Fruit fly (Drosophila melanogaster) whole organism, prepupa: ENCODE data around the gene CG43755.

Source experiments
- Blimp-1 ChIP-seq: fragments of 200-800 bp; sonication (Bioruptor generic); optimal IDR thresholded peaks from 3 replicates; lab custom pipeline; 2017; ENCODE audit warnings: missing biosample characterization, missing genetic modification characterization, mild to moderate bottlenecking, moderate library complexity, missing genetic modification reagents
- CG10631 ChIP-seq: fragments of 200-800 bp; sonication (Bioruptor generic); optimal IDR thresholded peaks from 2 replicates; lab custom pipeline; 2016; ENCODE audit warnings: missing biosample characterization, missing genetic modification characterization
- CG11294 ChIP-seq: fragments of 200-800 bp; sonication (Bioruptor generic); IDR thresholded peaks from 2 replicates; pipeline ENCODE4 v1.3.6; 2022; ENCODE audit warnings: missing biosample characterization, missing genetic modification characterization
- CG11762 ChIP-seq: fragments of 200-800 bp; sonication (Bioruptor generic); optimal IDR thresholded peaks from 3 replicates; lab custom pipeline; 2016; ENCODE audit warnings: missing biosample characterization, missing genetic modification characterization; ENCODE audit not compliant: insufficient read depth
- CG11902 ChIP-seq: fragments of 200-800 bp; sonication (Bioruptor generic); optimal IDR thresholded peaks from 3 replicates; lab custom pipeline; 2016; ENCODE audit warnings: missing biosample characterization, missing genetic modification characterization
- CG15336 ChIP-seq: fragments of 200-800 bp; sonication (Bioruptor generic); IDR thresholded peaks from 2 replicates; pipeline ENCODE4 v1.3.6; 2022; ENCODE audit warnings: missing biosample characterization, missing genetic modification characterization
- CG1621 ChIP-seq: fragments of 200-800 bp; sonication (Bioruptor generic); optimal IDR thresholded peaks from 3 replicates; lab custom pipeline; 2018; ENCODE audit warnings: missing biosample characterization, mild to moderate bottlenecking, missing genetic modification characterization
- CG16779 ChIP-seq: fragments of 200-800 bp; sonication (Bioruptor generic); optimal IDR thresholded peaks from 3 replicates; lab custom pipeline; 2017; ENCODE audit warnings: missing biosample characterization, mild to moderate bottlenecking, missing genetic modification characterization
- CG3032 ChIP-seq: fragments of 200-800 bp; optimal IDR thresholded peaks from 2 replicates; lab custom pipeline; 2019; ENCODE audit warnings: missing biosample characterization, mild to moderate bottlenecking, missing genetic modification characterization, moderate library complexity
- CG31627 ChIP-seq: fragments of 200-800 bp; sonication (Bioruptor generic); optimal IDR thresholded peaks from 3 replicates; lab custom pipeline; 2016; ENCODE audit warnings: missing biosample characterization, missing genetic modification characterization
- CG32006 ChIP-seq: fragments of 200-800 bp; sonication (Bioruptor generic); optimal IDR thresholded peaks from 3 replicates; lab custom pipeline; 2017; ENCODE audit warnings: missing biosample characterization, mild to moderate bottlenecking, missing genetic modification characterization
- CG34406 ChIP-seq: fragments of 200-800 bp; sonication (Bioruptor generic); optimal IDR thresholded peaks from 3 replicates; lab custom pipeline; 2016; ENCODE audit warnings: missing biosample characterization, missing genetic modification characterization
- CG3919 ChIP-seq: fragments of 200-800 bp; sonication (Bioruptor generic); optimal IDR thresholded peaks from 3 replicates; lab custom pipeline; 2016; ENCODE audit warnings: missing biosample characterization, missing genetic modification characterization
- CG4318 ChIP-seq: fragments of 200-800 bp; sonication (Bioruptor generic); optimal IDR thresholded peaks from 3 replicates; lab custom pipeline; 2017; ENCODE audit warnings: missing biosample characterization, mild to moderate bottlenecking, missing genetic modification characterization
- CG6163 ChIP-seq: fragments of 200-800 bp; sonication (Bioruptor generic); IDR thresholded peaks from 3 replicates; pipeline ENCODE4 v1.3.6; 2022; ENCODE audit warnings: missing biosample characterization, missing genetic modification characterization
- CG6792 ChIP-seq: fragments of 200-800 bp; sonication (Bioruptor generic); optimal IDR thresholded peaks from 3 replicates; lab custom pipeline; 2016; ENCODE audit warnings: missing biosample characterization, missing genetic modification characterization
- CG8319 ChIP-seq: fragments of 200-800 bp; sonication (Bioruptor generic); optimal IDR thresholded peaks from 3 replicates; lab custom pipeline; 2016; ENCODE audit warnings: missing biosample characterization, missing genetic modification characterization
- Eip75B ChIP-seq: fragments of 200-800 bp; sonication (Bioruptor generic); optimal IDR thresholded peaks from 3 replicates; lab custom pipeline; 2016; ENCODE audit warnings: missing biosample characterization, missing genetic modification characterization
- Eip93F ChIP-seq: fragments of 200-800 bp; sonication (Bioruptor generic); optimal IDR thresholded peaks from 2 replicates; lab custom pipeline; 2016; ENCODE audit warnings: missing biosample characterization, mild to moderate bottlenecking, missing genetic modification characterization
- Ets21C ChIP-seq: fragments of 200-800 bp; sonication (Bioruptor generic); optimal IDR thresholded peaks from 3 replicates; lab custom pipeline; 2016; ENCODE audit warnings: missing biosample characterization, missing genetic modification characterization
- Ets96B ChIP-seq: fragments of 200-800 bp; optimal IDR thresholded peaks from 2 replicates; lab custom pipeline; 2019; ENCODE audit warnings: missing biosample characterization, mild to moderate bottlenecking, missing genetic modification characterization, moderate library complexity
- Gug ChIP-seq: fragments of 200-800 bp; sonication (Bioruptor generic); IDR thresholded peaks from 2 replicates; pipeline ENCODE4 v1.3.6; 2022; ENCODE audit warnings: missing biosample characterization, missing genetic modification characterization
- Hr38 ChIP-seq: sonication (Bioruptor generic); optimal IDR thresholded peaks from 2 replicates; lab custom pipeline; 2016; ENCODE audit warnings: missing biosample characterization, missing genetic modification characterization
- Hr39 ChIP-seq: fragments of 200-800 bp; sonication (Bioruptor generic); optimal IDR thresholded peaks from 2 replicates; lab custom pipeline; 2016; ENCODE audit warnings: missing biosample characterization, missing genetic modification characterization
- Met ChIP-seq: fragments of 200-800 bp; sonication (Bioruptor generic); optimal IDR thresholded peaks from 3 replicates; lab custom pipeline; 2016; ENCODE audit warnings: missing biosample characterization, missing genetic modification characterization
- OdsH ChIP-seq: fragments of 200-800 bp; sonication (Bioruptor generic); optimal IDR thresholded peaks from 3 replicates; lab custom pipeline; 2016; ENCODE audit warnings: missing biosample characterization, missing genetic modification characterization
- Smox ChIP-seq: fragments of 200-800 bp; sonication (Bioruptor generic); optimal IDR thresholded peaks from 3 replicates; lab custom pipeline; 2016; ENCODE audit warnings: missing biosample characterization, missing genetic modification characterization
- Sox14 ChIP-seq: fragments of 200-800 bp; sonication (Bioruptor generic); optimal IDR thresholded peaks from 3 replicates; lab custom pipeline; 2016; ENCODE audit warnings: missing biosample characterization, missing genetic modification characterization
- acj6 ChIP-seq: fragments of 200-800 bp; sonication (Bioruptor generic); optimal IDR thresholded peaks from 3 replicates; lab custom pipeline; 2016; ENCODE audit warnings: missing biosample characterization, missing genetic modification characterization
- cyc ChIP-seq: fragments of 200-800 bp; sonication (Bioruptor generic); optimal IDR thresholded peaks from 3 replicates; lab custom pipeline; 2016; ENCODE audit warnings: missing biosample characterization, missing genetic modification characterization
- dsx ChIP-seq: fragments of 200-800 bp; optimal IDR thresholded peaks from 3 replicates; lab custom pipeline; 2019; ENCODE audit warnings: missing biosample characterization, mild to moderate bottlenecking, missing genetic modification characterization, moderate library complexity; ENCODE audit not compliant: poor library complexity, severe bottlenecking
- eg ChIP-seq: fragments of 200-800 bp; sonication (Bioruptor generic); IDR thresholded peaks from 3 replicates; pipeline ENCODE4 v1.3.6; 2022; ENCODE audit warnings: missing biosample characterization, missing genetic modification characterization
- esn ChIP-seq: fragments of 200-800 bp; sonication (Bioruptor generic); optimal IDR thresholded peaks from 2 replicates; lab custom pipeline; 2016; ENCODE audit warnings: missing biosample characterization, mild to moderate bottlenecking, missing genetic modification characterization, moderate library complexity
- fd85E ChIP-seq: fragments of 200-800 bp; sonication (Bioruptor generic); optimal IDR thresholded peaks from 3 replicates; lab custom pipeline; 2016; ENCODE audit warnings: missing biosample characterization, missing genetic modification characterization
- fkh ChIP-seq: fragments of 200-800 bp; sonication (Bioruptor generic); optimal IDR thresholded peaks from 3 replicates; lab custom pipeline; 2017; ENCODE audit warnings: missing biosample characterization, mild to moderate bottlenecking, missing genetic modification characterization, moderate library complexity
- net ChIP-seq: fragments of 200-800 bp; sonication (Bioruptor generic); optimal IDR thresholded peaks from 3 replicates; lab custom pipeline; 2016; ENCODE audit warnings: missing biosample characterization, missing genetic modification characterization
- pdm3 ChIP-seq: fragments of 200-800 bp; sonication (Bioruptor generic); optimal IDR thresholded peaks from 3 replicates; lab custom pipeline; 2016; ENCODE audit warnings: missing biosample characterization, missing genetic modification characterization
- spab ChIP-seq: fragments of 200-800 bp; sonication (Bioruptor generic); optimal IDR thresholded peaks from 2 replicates; lab custom pipeline; 2017; ENCODE audit warnings: missing biosample characterization, mild to moderate bottlenecking, missing genetic modification characterization, missing genetic modification reagents
- ss ChIP-seq, 2 experiments: fragments of 200-800 bp; sonication (Bioruptor generic); optimal IDR thresholded peaks; 2 replicates in 1 of 2; 3 replicates in 1 of 2; lab custom pipeline; 2017 to 2018; ENCODE audit warnings: mild to moderate bottlenecking in 2 of 2, missing biosample characterization in 2 of 2, missing genetic modification characterization in 2 of 2, moderate library complexity in 1 of 2
- svp ChIP-seq: fragments of 200-800 bp; sonication (Bioruptor generic); peaks from one replicate; lab custom pipeline; 2016; ENCODE audit warnings: missing biosample characterization, missing genetic modification characterization
- topi ChIP-seq: fragments of 200-800 bp; sonication (Bioruptor generic); optimal IDR thresholded peaks from 3 replicates; lab custom pipeline; 2016; ENCODE audit warnings: missing biosample characterization, missing genetic modification characterization
- vri ChIP-seq: fragments of 200-800 bp; sonication (Bioruptor generic); optimal IDR thresholded peaks from 3 replicates; lab custom pipeline; 2016; ENCODE audit warnings: missing biosample characterization, mild to moderate bottlenecking, missing genetic modification characterization

CG43755 gene

dm6 chr2L:308194-308706 lies 21.3 kb downstream of the CG43755 start:
- no peak for TF ChIP-seq CG32006 (GFP tag; lab: Kevin White, UChicago)
- peak; percentile 64 for TF ChIP-seq svp (GFP tag; lab: Kevin White, UChicago)
- TF ChIP-seq, all 60 proteins: peak for 1

DNA sequence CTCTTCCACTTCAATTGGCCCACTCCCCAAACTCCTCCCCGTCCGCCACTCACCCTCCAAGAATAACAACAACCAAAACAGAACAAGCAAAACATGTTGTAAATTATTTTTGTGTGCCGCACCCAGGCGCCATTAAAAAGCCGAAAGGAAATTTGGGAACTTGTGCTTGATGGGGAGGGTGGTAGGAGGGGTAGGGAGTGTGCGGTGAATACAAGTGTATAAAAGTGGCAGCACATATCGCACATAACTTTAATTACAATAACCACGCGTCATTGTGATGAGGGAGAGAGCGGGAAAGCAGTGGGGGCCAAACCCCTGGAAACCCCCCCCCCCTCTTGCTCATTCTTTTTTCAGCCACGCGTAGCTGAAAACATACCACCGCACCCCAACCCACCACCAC lies 22.4 kb downstream of the CG43755 start:
- TF ChIP-seq Blimp-1 (GFP tag; lab: Kevin White, UChicago) (no peak), topi (GFP tag; lab: Kevin White, UChicago) (no peak), Hr39 (GFP tag; lab: Kevin White, UChicago) (no peak), CG10631 (GFP tag; lab: Kevin White, UChicago) (no peak), CG6163 (GFP tag; lab: Robert Waterston, UW) (no peak), Sox14 (GFP tag; lab: Kevin White, UChicago) (no peak), CG8319 (GFP tag; lab: Kevin White, UChicago) (no peak), Smox (no peak), net (GFP tag; lab: Kevin White, UChicago) (no peak)

dm6 chr2L:306188-306927 lies 23.2 kb downstream of the CG43755 start:
- TF ChIP-seq CG10631 (GFP tag; lab: Kevin White, UChicago) (no peak), svp (GFP tag; lab: Kevin White, UChicago) (peak; percentile 94), CG6163 (GFP tag; lab: Robert Waterston, UW) (0 out of 3 replicates have a peak, but pooled peaks have one; percentile 12), fkh (GFP tag; lab: Kevin White, UChicago) (peak; percentile 24), dsx (GFP tag; lab: Kevin White, UChicago) (no peak), CG15336 (no peak), CG34406 (no peak), CG4318 (GFP tag; lab: Kevin White, UChicago) (no peak), pdm3 (GFP tag; lab: Kevin White, UChicago) (no peak), eg (0 out of 3 replicates have a peak, but pooled peaks have one; percentile 8), Eip75B (GFP tag; lab: Kevin White, UChicago) (no peak), CG31627 (GFP tag; lab: Kevin White, UChicago) (no peak), CG1621 (tag; lab: Kevin White, UChicago) (no peak), Gug (GFP tag; lab: Robert Waterston, UW) (peak; percentile 8; the same call in 1 of the 2 replicates), vri (GFP tag; lab: Kevin White, UChicago) (peak; percentile 61), fd85E (no peak)

DNA sequence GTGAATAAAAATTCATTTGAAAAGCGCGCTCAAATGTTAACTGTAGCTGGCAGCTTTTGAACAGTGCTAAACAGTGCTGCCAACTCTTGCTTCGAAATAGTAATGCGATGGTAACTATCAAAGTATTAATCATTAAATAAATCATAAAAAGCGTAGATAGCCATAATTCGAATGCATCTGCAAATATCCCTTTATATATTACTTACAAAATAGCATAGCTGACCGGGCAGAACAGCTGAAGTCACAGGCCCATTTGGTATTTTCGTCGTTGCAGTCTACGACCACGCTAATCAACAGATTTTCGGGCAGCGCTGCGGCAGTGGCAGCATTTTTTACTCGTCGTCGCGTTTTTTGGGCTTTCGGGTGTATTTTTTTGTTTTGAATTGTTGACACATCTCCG lies 23.9 kb downstream of the CG43755 start, which contains the start of gene Plc21C:
Gene Plc21C, plus strand, starts transcription at position 290 of the 400 bp plus-strand sequence.
- TF ChIP-seq Ets96B (tag; lab: Kevin White, UChicago) (peak; percentile 2), svp (GFP tag; lab: Kevin White, UChicago) (peak; percentile 76), CG16779 (tag; lab: Kevin White, UChicago) (peak; percentile 34), CG3919 (peak; percentile 37), cyc (GFP tag; lab: Kevin White, UChicago) (peak; percentile 41), CG4318 (GFP tag; lab: Kevin White, UChicago) (no peak), Sox14 (GFP tag; lab: Kevin White, UChicago) (peak; percentile 67), dsx (GFP tag; lab: Kevin White, UChicago) (peak; percentile 29), CG6792 (GFP tag; lab: Kevin White, UChicago) (no peak), CG8319 (GFP tag; lab: Kevin White, UChicago) (no peak), spab (no peak), esn (peak; percentile 51), Hr39 (GFP tag; lab: Kevin White, UChicago) (peak; percentile 55), Ets21C (GFP tag; lab: Kevin White, UChicago) (peak; percentile 47), CG3032 (tag; lab: Kevin White, UChicago) (peak; percentile 32), Hr38 (no peak), OdsH (peak; percentile 29), CG6163 (GFP tag; lab: Robert Waterston, UW) (no peak), CG11294 (no peak), Eip93F (peak; percentile 45), topi (GFP tag; lab: Kevin White, UChicago) (peak; percentile 39), CG11902 (peak; percentile 2), Eip75B (GFP tag; lab: Kevin White, UChicago) (peak; percentile 57), ss (GFP tag; optimal IDR thresholded peaks at IDR 0.05; lab: Kevin White, UChicago) (no peak), acj6 (peak; percentile 39), Smox (peak; percentile 43), CG11762 (GFP tag; lab: Kevin White, UChicago) (no peak), Met (GFP tag; lab: Kevin White, UChicago) (peak; percentile 4), CG15336 (no peak), CG34406 (no peak)
